Fruit fly (Drosophila melanogaster): ENCODE data around the gene Ubc84D.

Gene Ubc84D

DNA sequence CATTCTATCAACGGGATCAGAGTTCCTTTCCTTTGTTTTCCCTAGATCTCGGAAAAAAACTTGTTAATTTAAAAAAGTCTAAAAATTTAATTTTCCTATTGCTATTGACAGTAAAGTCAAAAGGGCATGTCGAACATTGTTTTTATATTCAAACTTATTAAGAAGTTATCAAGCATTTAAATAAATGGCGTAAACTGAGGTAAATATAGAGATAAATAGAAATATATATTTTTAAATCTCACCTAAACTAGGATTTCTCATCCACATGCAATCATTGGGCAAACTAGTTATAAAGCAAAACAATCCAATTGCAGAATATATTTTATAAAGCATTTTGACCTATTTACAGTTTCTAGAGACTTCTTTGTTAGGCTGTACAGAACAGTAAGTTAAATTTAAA is at the start of gene Ubc84D:
Gene Ubc84D (minus strand): TSS at position 101 of the 400 bp plus-strand sequence.
- no peak for TF ChIP-seq noc (tag; optimal IDR thresholded peaks at IDR 0.05)

DNA sequence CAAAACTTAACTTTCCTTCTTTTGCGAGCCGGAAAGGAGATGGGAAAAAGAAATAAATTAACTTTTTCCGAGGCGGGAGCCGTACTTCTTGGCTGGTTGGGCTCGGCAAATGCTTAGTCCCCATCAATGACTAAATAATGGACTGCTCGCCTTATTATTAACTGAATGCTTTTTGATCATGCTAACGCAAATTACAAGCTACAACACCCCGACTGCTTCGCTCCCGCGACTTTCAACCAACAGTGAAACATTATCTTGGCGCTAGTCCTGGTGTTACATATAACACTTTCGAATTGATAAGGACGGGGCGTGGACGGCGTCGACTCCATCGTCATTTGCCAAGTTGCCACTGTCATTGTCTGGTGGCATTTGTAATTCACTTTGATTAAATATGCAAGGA is 32.5 kb upstream of the Ubc84D start, which contains the start of gene CG45545:
Gene CG45545 (plus strand): TSS at position 301 of the 400 bp plus-strand sequence.
- no peak for TF ChIP-seq noc (tag; optimal IDR thresholded peaks at IDR 0.05)

DNA sequence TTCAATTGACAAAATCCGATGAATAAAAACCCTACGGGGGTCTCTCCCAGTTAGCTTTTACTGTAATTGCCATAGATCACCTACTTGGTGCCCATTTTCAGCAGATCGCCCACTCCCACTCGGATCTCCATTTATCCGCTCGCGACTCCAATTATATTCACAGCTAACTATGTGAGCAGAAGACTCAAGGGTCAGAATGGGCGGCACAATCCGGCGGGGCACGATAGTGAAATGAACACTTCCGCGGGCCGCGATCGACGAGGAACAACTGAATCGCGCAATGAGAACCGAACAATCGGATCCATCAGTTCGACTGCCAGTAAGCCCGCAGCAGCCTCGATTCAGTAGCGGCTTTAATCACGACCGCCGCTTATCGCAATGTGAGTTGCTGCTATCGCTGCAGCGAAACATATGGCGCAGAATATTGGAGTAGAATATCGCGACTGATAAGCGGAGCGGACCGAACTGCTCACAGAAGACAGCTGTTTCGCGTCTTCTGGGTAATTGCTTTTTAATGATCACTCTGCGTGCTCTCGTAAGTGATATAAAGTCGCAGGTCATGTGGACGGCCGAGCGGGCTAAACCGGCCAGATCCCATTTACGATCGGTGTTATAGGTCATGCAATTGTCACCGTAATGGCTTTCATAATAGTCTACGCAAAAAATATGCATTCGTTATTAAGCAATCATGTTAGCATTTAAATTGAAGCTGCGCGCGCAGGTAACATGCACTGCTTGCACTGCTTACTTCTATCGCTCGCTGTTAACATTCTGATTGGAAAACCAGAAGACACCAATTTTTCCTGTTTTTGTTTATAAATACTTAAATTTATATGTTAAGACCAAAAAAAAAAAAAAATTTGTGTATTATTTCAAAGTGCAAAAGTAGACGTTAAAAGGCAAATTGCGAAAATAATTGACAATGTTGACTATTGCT is 29.8 kb upstream of the Ubc84D start, which contains the start of gene alpha-Est1:
Gene alpha-Est1 (minus strand): TSS at position 317 of the 937 bp plus-strand sequence.
- peak; percentile 19 for TF ChIP-seq noc (tag; optimal IDR thresholded peaks at IDR 0.05)

DNA sequence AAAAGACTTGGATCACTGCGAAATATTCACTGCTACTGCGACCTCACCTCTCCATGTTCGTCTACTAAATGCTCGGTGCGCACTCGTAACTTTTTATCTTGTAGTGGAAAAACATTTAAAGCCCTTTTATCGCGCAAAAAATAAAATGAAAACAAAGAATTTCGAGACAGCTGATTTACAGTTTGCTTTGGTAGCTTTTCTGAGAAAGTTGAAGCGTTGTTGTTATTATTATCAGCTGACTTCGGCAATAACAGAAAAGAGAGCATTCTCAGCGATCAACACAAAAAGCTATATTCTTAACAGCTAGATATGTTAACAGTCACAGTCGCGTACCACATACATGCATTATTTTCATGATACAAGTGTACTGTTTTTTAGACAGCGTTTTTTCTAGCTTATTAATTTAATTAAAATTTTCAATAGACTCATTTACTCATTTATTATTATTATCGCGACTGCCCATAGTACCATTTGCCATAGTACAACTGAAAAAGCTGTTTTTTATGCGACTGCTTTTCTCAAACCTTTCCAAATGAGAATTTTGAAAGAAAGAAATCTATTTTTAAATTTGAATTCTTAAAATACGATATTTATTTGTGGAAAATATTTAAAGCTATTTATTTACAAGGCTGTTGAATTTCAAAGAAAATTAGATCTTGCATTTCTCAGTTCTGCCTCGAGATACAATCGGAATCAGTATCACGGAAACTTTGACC is 22.0 kb upstream of the Ubc84D start, which contains the start of the genes alpha-Est3 and alpha-Est2:
Gene alpha-Est3 (minus strand): TSS at position 487 of the 716 bp plus-strand sequence.
Gene alpha-Est2 (plus strand): TSS at position 666 of the 716 bp plus-strand sequence.
- no peak for TF ChIP-seq noc (tag; optimal IDR thresholded peaks at IDR 0.05)

DNA sequence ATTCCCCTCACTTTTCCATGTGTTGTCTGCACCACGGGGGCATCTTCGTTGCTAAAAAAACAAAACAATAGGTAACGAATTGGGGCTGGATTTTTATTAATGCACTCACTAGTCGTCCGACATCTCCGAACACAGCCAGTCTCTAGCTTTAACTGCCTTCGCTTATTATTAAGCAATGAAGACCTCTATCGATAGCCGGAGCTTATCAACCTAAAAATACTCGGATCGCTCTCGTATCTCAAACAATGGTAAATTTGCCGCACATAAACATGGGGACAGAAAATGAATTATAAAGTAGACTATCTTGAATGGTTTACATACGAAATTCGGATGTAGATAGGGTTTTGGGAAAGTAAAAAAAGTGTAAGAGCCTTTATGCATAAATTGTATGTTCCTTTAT is 19.2 kb upstream of the Ubc84D start, which contains the start of gene alpha-Est4:
Gene alpha-Est4 (minus strand): TSS at position 181 of the 400 bp plus-strand sequence.
- no peak for TF ChIP-seq noc (tag; optimal IDR thresholded peaks at IDR 0.05)

DNA sequence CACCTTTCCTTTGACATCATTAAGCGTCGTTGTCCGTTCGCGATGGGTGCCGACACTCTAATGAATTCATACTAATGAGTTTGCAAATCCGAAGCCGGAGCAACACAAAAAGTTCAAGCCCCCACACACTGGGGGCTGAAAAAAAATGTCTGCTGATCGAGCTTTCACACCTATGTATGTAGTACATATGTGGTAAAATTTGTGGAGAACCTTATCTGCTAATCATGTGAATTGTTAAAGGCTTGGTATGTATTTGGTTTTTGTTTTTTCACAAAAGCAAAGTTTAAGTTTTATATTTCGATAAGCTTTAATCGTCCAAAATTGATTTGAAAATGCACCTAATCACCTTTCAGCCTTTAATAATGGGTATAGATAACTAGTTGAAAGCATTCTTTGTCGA is 17.0 kb upstream of the Ubc84D start, which contains the start of gene alpha-Est5:
Gene alpha-Est5 (minus strand): TSS at position 110 of the 400 bp plus-strand sequence.
- no peak for TF ChIP-seq noc (tag; optimal IDR thresholded peaks at IDR 0.05)

DNA sequence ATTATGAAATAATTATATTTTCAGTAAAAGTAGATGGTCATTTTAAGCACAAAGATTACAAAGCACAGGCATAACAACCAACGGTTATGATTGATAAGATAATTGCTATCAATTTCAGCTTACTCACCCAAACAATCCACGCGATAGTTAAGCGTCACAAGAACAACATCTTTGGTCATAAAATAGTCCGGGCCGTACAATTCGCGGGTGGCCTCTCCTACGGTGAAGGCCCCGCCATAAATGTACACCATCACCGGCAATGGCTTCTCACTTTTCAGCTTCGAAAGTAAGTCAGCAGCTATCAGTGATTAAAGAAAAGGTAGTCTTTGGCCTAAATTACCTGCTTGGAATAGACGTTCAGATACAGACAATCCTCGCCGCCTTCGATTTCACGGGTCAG is 16.4 kb upstream of the Ubc84D start:
- no peak for TF ChIP-seq noc (tag; optimal IDR thresholded peaks at IDR 0.05)

DNA sequence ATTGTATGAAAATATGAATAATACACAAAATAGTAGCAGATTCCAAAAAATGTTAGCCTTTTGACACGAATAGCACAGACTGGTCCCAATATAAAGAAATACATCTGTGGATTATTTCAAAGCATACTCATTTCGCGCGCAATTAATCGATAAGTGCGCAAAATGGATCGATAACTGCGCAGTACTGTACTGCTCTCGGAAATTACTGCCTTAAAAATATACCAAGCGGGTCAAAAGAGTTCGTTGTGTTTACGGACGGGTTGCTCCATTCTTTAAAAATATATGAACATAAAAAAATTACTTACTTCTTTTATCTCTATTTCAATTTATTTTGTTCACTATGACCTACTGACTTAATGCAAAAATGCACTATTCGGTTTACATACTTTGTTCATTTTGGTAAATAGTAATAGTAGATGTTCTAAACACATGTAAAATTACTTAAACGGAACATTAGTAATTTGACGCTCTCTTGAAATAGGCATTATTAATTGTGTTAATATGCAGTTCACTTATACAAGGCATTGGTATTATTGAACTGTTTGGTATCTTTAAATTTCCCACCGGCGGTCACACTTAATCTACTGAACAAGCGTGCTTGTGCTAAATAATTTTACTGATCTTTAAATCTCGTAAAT is 11.0 kb upstream of the Ubc84D start, which contains the start of the genes Rtnl2 and alphaTub84D:
Gene Rtnl2 (minus strand): TSS at position 58 of the 638 bp plus-strand sequence.
Gene alphaTub84D (plus strand): TSS at position 570 of the 638 bp plus-strand sequence.
- no peak for TF ChIP-seq noc (tag; optimal IDR thresholded peaks at IDR 0.05)

DNA sequence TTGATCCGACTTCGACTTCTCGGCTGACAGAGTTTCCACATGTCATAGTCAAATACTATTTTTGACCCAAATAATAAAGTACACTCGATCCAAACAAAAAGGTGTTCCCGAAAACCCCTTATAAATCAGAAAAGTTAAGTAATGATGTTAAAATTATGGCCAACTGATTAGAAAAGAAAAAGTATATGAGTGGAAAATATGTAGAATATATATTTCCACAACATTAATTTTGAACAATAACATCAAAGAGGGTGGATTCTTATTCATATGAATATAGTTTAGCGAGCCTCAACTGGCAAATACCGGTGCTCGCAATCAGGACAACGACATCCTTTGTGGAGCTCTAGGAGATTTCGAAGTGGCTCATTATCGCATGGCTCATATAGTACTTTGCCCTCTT is 9.4 kb upstream of the Ubc84D start, which contains the start of gene alpha-Est6:
Gene alpha-Est6 (minus strand): TSS at position 101 of the 400 bp plus-strand sequence.
- TF ChIP-seq noc (tag; optimal IDR thresholded peaks at IDR 0.05): no peak

DNA sequence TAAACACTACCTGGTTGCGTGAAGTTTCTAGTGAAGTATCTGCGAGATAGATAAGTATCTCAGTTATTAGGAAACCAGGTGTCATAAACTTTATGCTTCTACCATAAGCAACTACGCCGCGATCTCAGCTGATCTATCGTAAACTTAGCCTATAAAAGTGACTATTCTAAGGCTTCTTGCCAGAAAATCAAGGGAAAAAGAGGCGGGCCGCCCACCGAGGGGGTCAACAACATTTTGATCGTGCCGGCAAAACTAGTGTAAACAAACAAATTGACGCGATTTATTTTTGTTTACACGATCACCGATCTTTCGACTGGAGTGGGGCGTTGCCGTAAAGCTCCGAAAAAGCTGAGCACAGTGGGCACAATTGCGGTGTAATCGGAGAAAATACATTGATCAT is 4.9 kb upstream of the Ubc84D start:
- peak; percentile 29 for TF ChIP-seq noc (tag; optimal IDR thresholded peaks at IDR 0.05)

DNA sequence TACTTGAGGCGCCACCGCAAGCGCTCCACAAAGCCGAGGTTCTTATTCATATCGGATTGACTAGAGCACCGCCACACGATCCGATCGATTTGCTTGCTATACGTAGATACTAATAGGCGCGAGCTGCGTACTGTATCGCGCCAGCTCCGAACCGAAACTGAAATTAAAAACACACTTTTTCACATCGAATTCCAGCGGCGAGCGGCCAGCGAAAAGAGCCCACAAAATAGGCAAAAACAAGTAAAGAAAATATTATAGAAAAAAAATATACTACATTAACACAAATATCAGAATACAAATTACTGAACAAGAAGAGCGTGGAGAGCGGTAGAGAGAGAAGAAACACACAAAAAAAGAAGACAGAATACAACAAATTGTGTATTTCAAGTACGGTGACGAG is 4.3 kb upstream of the Ubc84D start, which contains the start of gene alpha-Est7:
Gene alpha-Est7 (minus strand): TSS at position 160 of the 400 bp plus-strand sequence.
- TF ChIP-seq noc (tag; optimal IDR thresholded peaks at IDR 0.05): no peak

DNA sequence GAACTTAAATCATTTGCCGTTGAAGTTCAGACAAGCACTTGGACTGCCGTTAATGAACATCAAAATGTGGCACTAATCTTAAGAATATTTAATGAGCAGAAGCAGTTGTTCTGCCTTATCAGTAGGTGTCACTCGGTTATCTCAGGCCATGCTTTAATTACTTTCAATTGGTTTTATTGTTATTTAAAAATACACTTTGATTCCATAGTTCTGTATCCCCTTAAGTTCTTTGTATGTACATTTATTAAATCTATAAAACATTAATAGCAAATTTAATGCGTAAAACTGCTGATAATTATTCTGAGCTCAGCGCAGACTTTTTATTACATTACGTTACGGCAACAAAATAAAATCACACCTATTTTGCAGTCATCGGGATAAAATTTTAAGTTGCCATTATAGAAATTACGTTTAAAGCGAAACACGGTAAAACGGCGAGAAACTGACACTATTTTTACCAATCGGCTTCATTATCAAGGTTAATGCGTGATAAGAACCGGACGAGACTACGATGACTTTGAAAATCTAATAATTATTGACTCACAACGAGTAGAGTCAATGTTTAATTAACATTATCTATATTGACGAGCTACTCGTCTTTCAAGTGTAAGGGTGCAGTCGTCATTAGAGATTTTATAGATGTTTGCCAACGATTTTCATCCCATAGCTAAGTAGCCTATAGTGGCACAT is 3.2 kb upstream of the Ubc84D start:
- peak; percentile 84 for TF ChIP-seq noc (tag; optimal IDR thresholded peaks at IDR 0.05)

DNA sequence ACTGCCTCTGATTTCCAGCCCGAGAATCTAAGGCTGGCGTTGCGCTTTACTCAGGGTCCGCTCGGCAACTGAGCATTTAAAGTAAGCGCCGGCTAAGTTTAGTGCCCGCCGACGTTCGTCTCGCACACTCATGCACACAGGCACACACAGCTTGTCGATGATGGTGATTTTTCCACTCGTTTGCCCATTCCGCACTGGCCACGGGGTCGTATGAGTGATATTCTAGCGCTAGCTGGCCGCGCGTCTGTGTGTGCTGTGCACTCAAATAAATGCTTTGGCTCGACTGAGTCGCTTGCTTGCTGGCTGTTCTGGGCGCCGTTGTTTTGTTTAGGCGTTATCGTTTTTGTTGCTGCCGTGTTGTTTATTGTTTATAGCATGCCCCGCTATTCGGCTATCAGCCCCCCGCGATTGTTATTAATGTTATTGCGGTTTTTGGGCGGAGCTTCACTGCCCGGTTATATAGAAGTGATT is 3.6 kb downstream of the Ubc84D start, which contains the start of gene alpha-Est8:
Gene alpha-Est8 (minus strand): TSS at position 72 of the 471 bp plus-strand sequence.
- TF ChIP-seq noc (tag; optimal IDR thresholded peaks at IDR 0.05): peak; percentile 70

DNA sequence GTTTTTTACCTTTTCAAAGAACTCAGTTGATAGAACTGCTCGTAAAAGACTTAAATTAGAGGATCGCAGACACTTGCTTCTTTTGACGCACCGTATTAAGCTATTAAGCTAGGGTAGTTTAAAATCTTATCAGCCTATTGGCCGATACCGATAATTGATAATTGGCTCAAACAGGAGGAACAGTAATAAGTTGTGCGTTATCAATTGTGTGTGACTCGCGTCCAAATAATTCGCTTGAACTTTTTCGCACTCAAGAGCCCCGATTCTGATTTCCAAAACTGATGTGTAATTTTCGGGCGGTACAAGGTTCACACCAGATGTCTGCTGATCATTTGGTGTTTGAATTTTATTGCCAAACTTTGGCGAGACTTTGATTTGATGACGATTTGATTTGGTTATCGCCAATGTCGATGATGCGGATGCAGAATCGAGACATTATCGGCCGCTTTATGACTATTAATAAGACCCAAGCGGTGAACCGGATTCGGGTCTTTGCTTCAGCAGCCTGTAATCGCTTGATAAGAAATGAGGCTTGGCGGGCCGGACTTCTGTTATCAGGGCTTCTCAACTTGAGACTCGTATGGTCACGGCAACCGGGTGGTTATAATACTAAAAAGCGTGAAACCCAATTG is 4.9 kb downstream of the Ubc84D start:
- peak; percentile 76 for TF ChIP-seq noc (tag; optimal IDR thresholded peaks at IDR 0.05)

Data from whole organism, larva.